Fruit fly (Drosophila melanogaster): ENCODE results near the gene amd.

Gene amd

DNA sequence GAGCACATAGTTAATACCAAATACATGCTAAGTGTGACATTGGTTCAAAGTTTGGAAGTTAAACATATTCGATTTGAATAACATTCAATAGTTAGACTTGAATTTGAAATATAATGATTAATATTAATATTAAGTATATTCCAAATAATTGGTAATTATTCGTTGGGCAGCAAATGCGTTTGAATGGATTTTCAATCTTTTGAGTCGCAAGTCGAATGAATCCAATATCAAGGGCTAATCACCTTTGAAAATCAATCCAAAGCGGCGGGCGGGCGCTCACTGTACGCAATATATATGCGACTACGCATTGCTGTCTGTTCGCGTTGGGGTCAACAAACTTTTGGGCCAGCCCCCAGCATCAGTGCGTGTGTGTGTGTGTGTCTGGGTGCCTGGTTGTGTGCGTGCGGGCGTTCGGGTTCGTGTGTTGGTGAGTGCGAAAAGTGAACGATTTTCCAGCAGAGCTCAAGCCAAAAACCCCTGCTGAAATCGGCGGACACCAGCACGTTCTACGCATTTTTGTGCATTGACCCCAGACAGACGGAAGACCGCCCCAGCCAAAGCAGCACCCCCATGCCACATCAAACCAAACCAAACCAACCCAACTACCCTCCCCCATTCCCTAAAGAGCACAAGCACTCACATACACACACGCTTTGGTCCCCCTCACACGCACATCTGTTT is 28.5 kb downstream of the amd start (continued):
- TF ChIP-seq CG1233 (GFP tag; optimal IDR thresholded peaks at IDR 0.05) (no peak), CG8359 (GFP tag; optimal IDR thresholded peaks at IDR 0.05; ENCODE audit: borderline replicate concordance) (peak; percentile 11), zen2 (GFP tag; IDR thresholded peaks at IDR 0.05; ENCODE audit: partially characterized antibody) (no peak), D19B (GFP tag; optimal IDR thresholded peaks at IDR 0.05) (no peak), CG2678 (tag; optimal IDR thresholded peaks at IDR 0.05) (peak; percentile 62), Xrp1 (GFP tag; IDR thresholded peaks at IDR 0.05) (peak; percentile 19; the same call in 1 of the 2 replicates), Hsf (GFP tag; optimal IDR thresholded peaks at IDR 0.05) (no peak), az2 (GFP tag; optimal IDR thresholded peaks at IDR 0.05) (no peak), NK7.1 (GFP tag; optimal IDR thresholded peaks at IDR 0.05) (no peak), B-H1 (GFP tag; IDR thresholded peaks at IDR 0.05) (no peak), CG12071 (GFP tag; optimal IDR thresholded peaks at IDR 0.05) (no peak), Hr39 (optimal IDR thresholded peaks at IDR 0.05) (no peak), Blimp-1 (GFP tag; optimal IDR thresholded peaks at IDR 0.05) (peak; percentile 15), Camta (GFP tag; optimal IDR thresholded peaks at IDR 0.05) (no peak), sob (GFP tag; IDR thresholded peaks at IDR 0.05) (peak; percentile 23; the same call in 1 of the 2 replicates), CG30403 (GFP tag; optimal IDR thresholded peaks at IDR 0.05) (peak; percentile 13), CG12299 (tag; optimal IDR thresholded peaks at IDR 0.05) (no peak), CG15269 (tag; optimal IDR thresholded peaks at IDR 0.05) (peak; percentile 19), Ets65A (GFP tag) (no peak), vnd (GFP tag; IDR thresholded peaks at IDR 0.05; ENCODE audit: partially characterized antibody) (no peak), CG30431 (GFP tag; optimal IDR thresholded peaks at IDR 0.05) (no peak), Dip3 (GFP tag; optimal IDR thresholded peaks at IDR 0.05) (no peak), grau (tag; optimal IDR thresholded peaks at IDR 0.05) (peak; percentile 81), wek (GFP tag; optimal IDR thresholded peaks at IDR 0.05) (no peak), BEAF-32 (GFP tag; optimal IDR thresholded peaks at IDR 0.05) (no peak), B-H2 (GFP tag; optimal IDR thresholded peaks at IDR 0.05) (no peak), HLH3B (GFP tag; IDR thresholded peaks at IDR 0.05) (no peak), CG10565 (GFP tag; optimal IDR thresholded peaks at IDR 0.05) (no peak), CG31388 (GFP tag; optimal IDR thresholded peaks at IDR 0.05) (no peak), ind (GFP tag; optimal IDR thresholded peaks at IDR 0.05) (no peak), CG14014 (GFP tag; IDR thresholded peaks at IDR 0.05) (no peak), HmgZ (tag; optimal IDR thresholded peaks at IDR 0.05) (no peak), Kr (GFP tag; optimal IDR thresholded peaks at IDR 0.05) (peak; percentile 58), Vsx1 (GFP tag; optimal IDR thresholded peaks at IDR 0.05) (peak; percentile 19), CG15514 (GFP tag; optimal IDR thresholded peaks at IDR 0.05) (no peak), dimm (GFP tag; IDR thresholded peaks at IDR 0.05) (no peak), CG15601 (tag; optimal IDR thresholded peaks at IDR 0.05) (peak; percentile 45), CHES-1-like (GFP tag; optimal IDR thresholded peaks at IDR 0.05) (no peak), CG6683 (GFP tag; optimal IDR thresholded peaks at IDR 0.05) (no peak), NfI (GFP tag; optimal IDR thresholded peaks at IDR 0.05) (peak; percentile 17), Chrac-16 (GFP tag; optimal IDR thresholded peaks at IDR 0.05) (no peak), odd (GFP tag; optimal IDR thresholded peaks at IDR 0.05) (peak; percentile 10), CG17186 (GFP tag; optimal IDR thresholded peaks at IDR 0.05) (no peak), CG11504 (tag; optimal IDR thresholded peaks at IDR 0.05) (peak; percentile 62), Myb (GFP tag; optimal IDR thresholded peaks at IDR 0.05) (no peak), ken (GFP tag; IDR thresholded peaks at IDR 0.05) (no peak), CG10267 (tag; optimal IDR thresholded peaks at IDR 0.05) (peak; percentile 3), phol (tag; optimal IDR thresholded peaks at IDR 0.05) (peak; percentile 44), ase (GFP tag; IDR thresholded peaks at IDR 0.05) (no peak), Nf-YA (GFP tag; IDR thresholded peaks at IDR 0.05) (no peak)
